5 fruit fly cellular contexts compared by ENCODE assay signal in genomic region chr3L:18756293-18756887, dm6.
A peak's percentile ranks its signal among the peaks of the same experiment; 100 is the strongest.
TF ChIP-seq lines count a peak whose summit lies in the region.

No protein-coding gene starts in this region.

- TF ChIP-seq CTCF in whole organism, embryonic (GFP tag; optimal IDR thresholded peaks at IDR 0.05; lab: Kevin White, UChicago): peak; percentile 5

TF ChIP-seq in whole organism, adult, 20 proteins besides CTCF, POLR2A, EP300 and RAD21 (continues in another document):
- TF ChIP-seq bab1 (GFP tag; optimal IDR thresholded peaks at IDR 0.05; lab: Kevin White, UChicago) (no peak), CG7101 (tag; optimal IDR thresholded peaks at IDR 0.05; lab: Kevin White, UChicago) (peak; percentile 84), CG7045 (GFP tag; optimal IDR thresholded peaks at IDR 0.05; lab: Kevin White, UChicago) (peak; percentile 95), CG12768 (GFP tag; optimal IDR thresholded peaks at IDR 0.05; lab: Kevin White, UChicago) (peak; percentile 91), CG33017 (tag; optimal IDR thresholded peaks at IDR 0.05; lab: Kevin White, UChicago) (peak; percentile 86), CG11617 (GFP tag; optimal IDR thresholded peaks at IDR 0.05; lab: Kevin White, UChicago) (peak; percentile 93), toe (GFP tag; optimal IDR thresholded peaks at IDR 0.05; lab: Kevin White, UChicago) (peak; percentile 85), cic (GFP tag; optimal IDR thresholded peaks at IDR 0.05; lab: Kevin White, UChicago) (peak; percentile 69), ovo (GFP tag; optimal IDR thresholded peaks at IDR 0.05; lab: Kevin White, UChicago) (peak; percentile 8), cnc (optimal IDR thresholded peaks at IDR 0.05; lab: Kevin White, UChicago) (no peak), Mnt (GFP tag; optimal IDR thresholded peaks at IDR 0.05; lab: Kevin White, UChicago) (peak; percentile 69), CG5204 (GFP tag; optimal IDR thresholded peaks at IDR 0.05; lab: Kevin White, UChicago) (no peak), pad (GFP tag; optimal IDR thresholded peaks at IDR 0.05; lab: Kevin White, UChicago) (peak; percentile 39), CG1620 (GFP tag; optimal IDR thresholded peaks at IDR 0.05; lab: Kevin White, UChicago) (no peak), kay (GFP tag; lab: Kevin White, UChicago; ENCODE audit: borderline replicate concordance) (peak; percentile 84), Crg-1 (GFP tag; optimal IDR thresholded peaks at IDR 0.05; lab: Kevin White, UChicago) (peak; percentile 19), tj (GFP tag; optimal IDR thresholded peaks at IDR 0.05; lab: Kevin White, UChicago) (peak; percentile 58), Hr96 (GFP tag; optimal IDR thresholded peaks at IDR 0.05; lab: Kevin White, UChicago) (no peak)

TF ChIP-seq in whole organism, embryonic, 481 proteins besides CTCF, POLR2A, EP300 and RAD21 (continues in another document):
- no peak for TF ChIP-seq Lim3 (GFP tag; IDR thresholded peaks at IDR 0.05; lab: Robert Waterston, UW)
- peak; percentile 60; the same call in 1 of the 2 replicates for TF ChIP-seq seq (GFP tag; IDR thresholded peaks at IDR 0.05; lab: Robert Waterston, UW)
- TF ChIP-seq kni (GFP tag; optimal IDR thresholded peaks at IDR 0.05; lab: Kevin White, UChicago): no peak
- TF ChIP-seq Bdp1 (GFP tag; optimal IDR thresholded peaks at IDR 0.05; lab: Kevin White, UChicago): no peak
- TF ChIP-seq zf30C (GFP tag; optimal IDR thresholded peaks at IDR 0.05; lab: Kevin White, UChicago): no peak
- TF ChIP-seq shn (GFP tag; optimal IDR thresholded peaks at IDR 0.05; lab: Kevin White, UChicago): no peak
- TF ChIP-seq CG4424 (GFP tag; optimal IDR thresholded peaks at IDR 0.05; lab: Kevin White, UChicago): peak; percentile 53
- TF ChIP-seq HmgD (GFP tag; optimal IDR thresholded peaks at IDR 0.05; lab: Kevin White, UChicago): no peak
- TF ChIP-seq Trl (optimal IDR thresholded peaks at IDR 0.05; lab: Kevin White, UChicago): no peak
- no peak for TF ChIP-seq Trl (GFP tag; optimal IDR thresholded peaks at IDR 0.05; lab: Kevin White, UChicago)
- peak; percentile 20; the same call in 1 of the 2 replicates for TF ChIP-seq CG14014 (GFP tag; IDR thresholded peaks at IDR 0.05; lab: Robert Waterston, UW)
- TF ChIP-seq CG2875 (GFP tag; optimal IDR thresholded peaks at IDR 0.05; lab: Kevin White, UChicago): peak; percentile 20
- no peak for TF ChIP-seq sd (tag; optimal IDR thresholded peaks at IDR 0.05; lab: Kevin White, UChicago)
- TF ChIP-seq da (GFP tag; optimal IDR thresholded peaks at IDR 0.05; lab: Kevin White, UChicago): no peak
- no peak for TF ChIP-seq Side (GFP tag; optimal IDR thresholded peaks at IDR 0.05; lab: Kevin White, UChicago)
- TF ChIP-seq Bgb (GFP tag; IDR thresholded peaks at IDR 0.05; lab: Robert Waterston, UW; ENCODE audit: partially characterized antibody): no peak
- TF ChIP-seq CG17361 (GFP tag; IDR thresholded peaks at IDR 0.05; lab: Robert Waterston, UW): peak; percentile 89
- TF ChIP-seq CG15011 (GFP tag; optimal IDR thresholded peaks at IDR 0.05; lab: Kevin White, UChicago): no peak
- TF ChIP-seq Sox100B (GFP tag; optimal IDR thresholded peaks at IDR 0.05; lab: Kevin White, UChicago): peak; percentile 82

TF ChIP-seq in whole organism, prepupa, 60 proteins besides CTCF, POLR2A, EP300 and RAD21 (continues in another document):
- TF ChIP-seq CG11902 (GFP tag; optimal IDR thresholded peaks at IDR 0.05; lab: Kevin White, UChicago) (peak; percentile 75), cyc (GFP tag; optimal IDR thresholded peaks at IDR 0.05; lab: Kevin White, UChicago) (peak; percentile 68), salr (GFP tag; optimal IDR thresholded peaks at IDR 0.05; lab: Kevin White, UChicago) (peak in 1 of 2 experiments; percentile 67), Eip78C (GFP tag; lab: Kevin White, UChicago) (peak; percentile 96), CG6808 (GFP tag; optimal IDR thresholded peaks at IDR 0.05; lab: Kevin White, UChicago) (no peak), vri (GFP tag; optimal IDR thresholded peaks at IDR 0.05; lab: Kevin White, UChicago) (peak; percentile 28), Hr4 (GFP tag; optimal IDR thresholded peaks at IDR 0.05; lab: Kevin White, UChicago) (peak; percentile 83), CG4318 (GFP tag; optimal IDR thresholded peaks at IDR 0.05; lab: Kevin White, UChicago) (peak; percentile 65), Ets21C (GFP tag; optimal IDR thresholded peaks at IDR 0.05; lab: Kevin White, UChicago) (peak; percentile 31), Met (GFP tag; optimal IDR thresholded peaks at IDR 0.05; lab: Kevin White, UChicago) (peak; percentile 81), CG6792 (GFP tag; optimal IDR thresholded peaks at IDR 0.05; lab: Kevin White, UChicago) (peak; percentile 73), CG34406 (GFP tag; optimal IDR thresholded peaks at IDR 0.05; lab: Kevin White, UChicago) (peak; percentile 86), Eip75B (GFP tag; optimal IDR thresholded peaks at IDR 0.05; lab: Kevin White, UChicago) (peak; percentile 45), Ets96B (tag; optimal IDR thresholded peaks at IDR 0.05; lab: Kevin White, UChicago) (peak; percentile 45), CG11294 (GFP tag; IDR thresholded peaks at IDR 0.05; lab: Robert Waterston, UW) (peak; percentile 86), CG15336 (GFP tag; IDR thresholded peaks at IDR 0.05; lab: Robert Waterston, UW) (peak; percentile 88), net (GFP tag; optimal IDR thresholded peaks at IDR 0.05; lab: Kevin White, UChicago) (peak; percentile 82), CG1621 (tag; optimal IDR thresholded peaks at IDR 0.05; lab: Kevin White, UChicago) (no peak), Hr38 (GFP tag; optimal IDR thresholded peaks at IDR 0.05; lab: Kevin White, UChicago) (no peak), CG8319 (GFP tag; optimal IDR thresholded peaks at IDR 0.05; lab: Kevin White, UChicago) (peak; percentile 69)

TF ChIP-seq in whole organism, pupa, 21 proteins besides CTCF, POLR2A, EP300 and RAD21:
- TF ChIP-seq Pif1B (GFP tag; optimal IDR thresholded peaks at IDR 0.05; lab: Kevin White, UChicago): peak; percentile 40
- TF ChIP-seq CG15710 (tag; optimal IDR thresholded peaks at IDR 0.05; lab: Kevin White, UChicago): peak; percentile 57
- TF ChIP-seq CG34367 (tag; optimal IDR thresholded peaks at IDR 0.05; lab: Kevin White, UChicago): peak; percentile 44
- peak; percentile 70 for TF ChIP-seq rn (GFP tag; IDR thresholded peaks at IDR 0.05; lab: Robert Waterston, UW)
- TF ChIP-seq CG14655 (GFP tag; optimal IDR thresholded peaks at IDR 0.05; lab: Kevin White, UChicago): peak; percentile 61
- no peak for TF ChIP-seq CG13204 (GFP tag; optimal IDR thresholded peaks at IDR 0.05; lab: Kevin White, UChicago)
- TF ChIP-seq fd96Ca (GFP tag; IDR thresholded peaks at IDR 0.05; lab: Robert Waterston, UW): no peak
- TF ChIP-seq CG8159 (tag; optimal IDR thresholded peaks at IDR 0.05; lab: Kevin White, UChicago): peak; percentile 83
- TF ChIP-seq CG17806 (tag; optimal IDR thresholded peaks at IDR 0.05; lab: Kevin White, UChicago): peak; percentile 49
- no peak for TF ChIP-seq D1 (tag; optimal IDR thresholded peaks at IDR 0.05; lab: Kevin White, UChicago)
- TF ChIP-seq Ets98B (GFP tag; IDR thresholded peaks at IDR 0.05; lab: Robert Waterston, UW): peak; percentile 66
- peak; percentile 25 for TF ChIP-seq Pif1A (GFP tag; optimal IDR thresholded peaks at IDR 0.05; lab: Kevin White, UChicago)
- peak; percentile 83 for TF ChIP-seq CG32121 (GFP tag; IDR thresholded peaks at IDR 0.05; lab: Robert Waterston, UW)
- TF ChIP-seq CG10348 (GFP tag; IDR thresholded peaks at IDR 0.05; lab: Robert Waterston, UW): peak; percentile 51; the same call in 1 of the 2 replicates
- peak; percentile 76 for TF ChIP-seq Snoo (tag; optimal IDR thresholded peaks at IDR 0.05; lab: Kevin White, UChicago)
- TF ChIP-seq CG4496 (GFP tag; IDR thresholded peaks at IDR 0.05; lab: Robert Waterston, UW): peak; percentile 83
- TF ChIP-seq CG8301 (tag; optimal IDR thresholded peaks at IDR 0.05; lab: Kevin White, UChicago): peak; percentile 56
- no peak for TF ChIP-seq gl (tag; optimal IDR thresholded peaks at IDR 0.05; lab: Kevin White, UChicago)
- TF ChIP-seq CG9948 (tag; optimal IDR thresholded peaks at IDR 0.05; lab: Kevin White, UChicago): peak; percentile 60
- peak; percentile 42 for TF ChIP-seq CG12605 (GFP tag; IDR thresholded peaks at IDR 0.05; lab: Robert Waterston, UW)
- no peak for TF ChIP-seq EcR (GFP tag; optimal IDR thresholded peaks at IDR 0.05; lab: Kevin White, UChicago)

TF ChIP-seq in whole organism, wandering third instar larva, 38 proteins besides CTCF, POLR2A, EP300 and RAD21 (continues in another document):
- no peak for TF ChIP-seq pan (optimal IDR thresholded peaks at IDR 0.05; lab: Kevin White, UChicago)
- TF ChIP-seq dl (GFP tag; optimal IDR thresholded peaks at IDR 0.05; lab: Kevin White, UChicago; ENCODE audit: insufficient read depth in 1 of 2, partially characterized antibody in 2 of 2): no peak
- TF ChIP-seq ey (GFP tag; optimal IDR thresholded peaks at IDR 0.05; lab: Kevin White, UChicago): peak; percentile 63
- peak; percentile 73 for TF ChIP-seq h (GFP tag; optimal IDR thresholded peaks at IDR 0.05; lab: Kevin White, UChicago)
- TF ChIP-seq Rel (GFP tag; optimal IDR thresholded peaks at IDR 0.05; lab: Kevin White, UChicago): no peak
- no peak for TF ChIP-seq Rel (tag; optimal IDR thresholded peaks at IDR 0.05; lab: Kevin White, UChicago)
- peak; percentile 23 for TF ChIP-seq br (GFP tag; optimal IDR thresholded peaks at IDR 0.05; lab: Kevin White, UChicago)
- TF ChIP-seq OdsH (GFP tag; optimal IDR thresholded peaks at IDR 0.05; lab: Kevin White, UChicago): peak; percentile 57
- no peak for TF ChIP-seq CrebA (GFP tag; optimal IDR thresholded peaks at IDR 0.05; lab: Kevin White, UChicago; ENCODE audit: borderline replicate concordance)
- TF ChIP-seq Myc (optimal IDR thresholded peaks at IDR 0.05; lab: Kevin White, UChicago): no peak
- TF ChIP-seq foxo (GFP tag; optimal IDR thresholded peaks at IDR 0.05; lab: Kevin White, UChicago): peak in 1 of 2 experiments; percentile 46
- TF ChIP-seq tai (GFP tag; optimal IDR thresholded peaks at IDR 0.05; lab: Kevin White, UChicago): peak; percentile 50
- peak; percentile 61 for TF ChIP-seq brk (GFP tag; optimal IDR thresholded peaks at IDR 0.05; lab: Kevin White, UChicago)
- TF ChIP-seq CG9705 (GFP tag; optimal IDR thresholded peaks at IDR 0.05; lab: Kevin White, UChicago): peak; percentile 7
- TF ChIP-seq sv (GFP tag; optimal IDR thresholded peaks at IDR 0.05; lab: Kevin White, UChicago): no peak
- no peak for TF ChIP-seq usp (GFP tag; optimal IDR thresholded peaks at IDR 0.05; lab: Kevin White, UChicago)
- peak; percentile 69 for TF ChIP-seq HLH106 (tag; optimal IDR thresholded peaks at IDR 0.05; lab: Kevin White, UChicago)
- peak; percentile 67 for TF ChIP-seq rgr (GFP tag; optimal IDR thresholded peaks at IDR 0.05; lab: Kevin White, UChicago)
- TF ChIP-seq Abd-B (GFP tag; optimal IDR thresholded peaks at IDR 0.05; lab: Kevin White, UChicago): no peak
- no peak for TF ChIP-seq dsf (GFP tag; optimal IDR thresholded peaks at IDR 0.05; lab: Kevin White, UChicago; ENCODE audit: borderline replicate concordance)
- peak; percentile 61 for TF ChIP-seq psq (GFP tag; optimal IDR thresholded peaks at IDR 0.05; lab: Kevin White, UChicago)
- no peak for TF ChIP-seq Mio (GFP tag; optimal IDR thresholded peaks at IDR 0.05; lab: Kevin White, UChicago)
- TF ChIP-seq Jra (GFP tag; optimal IDR thresholded peaks at IDR 0.05; lab: Kevin White, UChicago): no peak
- peak; percentile 39 for TF ChIP-seq Hnf4 (GFP tag; optimal IDR thresholded peaks at IDR 0.05; lab: Kevin White, UChicago)
